Fruit fly (Drosophila melanogaster): ENCODE results near the gene CG15343.

The CG15343 gene

dm6 chrX:8273799-8274484 lies at the start of gene CG15343:
Gene CG15343 (minus strand): TSS chrX:8273806.
- no peak for TF ChIP-seq EcR (GFP tag; optimal IDR thresholded peaks at IDR 0.05)
- no peak for TF ChIP-seq pan (optimal IDR thresholded peaks at IDR 0.05)
- TF ChIP-seq psq (optimal IDR thresholded peaks at IDR 0.05), result no peak
- no peak for TF ChIP-seq usp (GFP tag; optimal IDR thresholded peaks at IDR 0.05)
- TF ChIP-seq CG8478 (optimal IDR thresholded peaks at IDR 0.05), result no peak
- no peak for TF ChIP-seq Dll (optimal IDR thresholded peaks at IDR 0.05)

- TF ChIP-seq EcR (GFP tag; optimal IDR thresholded peaks at IDR 0.05), result peak in 1 of 2 experiments; percentile 47
Observed at dm6 chrX:8295338-8296206, 22.0 kb upstream of the CG15343 start.

dm6 chrX:8294493-8295337 lies 21.1 kb upstream of the CG15343 start:
- TF ChIP-seq EcR (GFP tag; optimal IDR thresholded peaks at IDR 0.05) (peak; percentile 58 to 65), psq (optimal IDR thresholded peaks at IDR 0.05) (no peak)

DNA sequence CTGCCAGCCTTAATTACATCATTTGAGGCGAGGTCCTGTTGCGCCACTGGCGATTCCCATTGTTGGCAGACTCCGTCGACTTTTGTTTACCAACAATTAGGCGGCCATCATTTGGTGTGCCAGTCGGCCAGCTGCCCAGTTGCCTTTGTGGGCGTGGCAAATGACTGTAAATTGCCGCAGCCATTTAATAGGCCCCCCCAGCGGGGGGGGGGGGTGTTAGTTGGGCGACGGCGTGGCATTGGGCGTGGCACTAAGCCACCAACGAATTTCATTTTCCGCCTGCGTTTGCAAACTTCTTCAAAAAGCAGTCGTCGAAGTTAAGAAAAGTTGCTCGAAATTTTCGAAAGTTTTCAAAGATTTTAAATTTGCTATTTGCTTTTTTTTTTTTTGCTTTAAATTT lies 13.3 kb upstream of the CG15343 start:
- TF ChIP-seq Dll (optimal IDR thresholded peaks at IDR 0.05) (no peak), pan (optimal IDR thresholded peaks at IDR 0.05) (no peak), psq (optimal IDR thresholded peaks at IDR 0.05) (no peak)

DNA sequence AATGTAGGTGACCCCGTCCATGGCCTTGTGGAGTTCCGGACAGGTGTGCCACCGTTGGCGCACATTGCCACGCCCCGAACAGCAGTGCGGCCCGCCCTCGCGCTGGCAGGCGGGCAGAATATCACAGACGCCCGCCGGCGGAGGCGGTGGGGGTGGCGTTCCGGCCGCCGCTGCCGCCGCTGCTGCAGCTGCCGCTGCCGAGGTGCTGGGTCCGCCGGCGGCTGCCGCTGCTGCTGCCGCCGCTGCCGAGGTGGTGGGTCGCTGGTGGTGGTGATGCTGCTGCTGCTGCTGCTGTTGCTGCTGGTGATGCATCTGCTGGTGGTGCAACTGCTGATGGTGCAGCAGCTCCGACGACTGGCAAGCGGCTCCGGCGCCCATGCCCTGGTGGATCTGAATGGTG lies 11.4 kb upstream of the CG15343 start:
- TF ChIP-seq EcR (GFP tag; optimal IDR thresholded peaks at IDR 0.05) (no peak), CG8478 (optimal IDR thresholded peaks at IDR 0.05) (no peak), Dll (optimal IDR thresholded peaks at IDR 0.05) (no peak), psq (optimal IDR thresholded peaks at IDR 0.05) (no peak), pan (optimal IDR thresholded peaks at IDR 0.05) (no peak), usp (GFP tag; optimal IDR thresholded peaks at IDR 0.05) (no peak)

- TF ChIP-seq psq (optimal IDR thresholded peaks at IDR 0.05) (no peak), pan (optimal IDR thresholded peaks at IDR 0.05) (no peak), EcR (GFP tag; optimal IDR thresholded peaks at IDR 0.05) (no peak), usp (GFP tag; optimal IDR thresholded peaks at IDR 0.05) (no peak), Dll (optimal IDR thresholded peaks at IDR 0.05) (no peak), CG8478 (optimal IDR thresholded peaks at IDR 0.05) (no peak)
Observed at dm6 chrX:8273291-8273690, 315 bp downstream of the CG15343 start, which contains the start of gene CG1636. Gene CG1636 (plus strand): TSS chrX:8273412.

DNA sequence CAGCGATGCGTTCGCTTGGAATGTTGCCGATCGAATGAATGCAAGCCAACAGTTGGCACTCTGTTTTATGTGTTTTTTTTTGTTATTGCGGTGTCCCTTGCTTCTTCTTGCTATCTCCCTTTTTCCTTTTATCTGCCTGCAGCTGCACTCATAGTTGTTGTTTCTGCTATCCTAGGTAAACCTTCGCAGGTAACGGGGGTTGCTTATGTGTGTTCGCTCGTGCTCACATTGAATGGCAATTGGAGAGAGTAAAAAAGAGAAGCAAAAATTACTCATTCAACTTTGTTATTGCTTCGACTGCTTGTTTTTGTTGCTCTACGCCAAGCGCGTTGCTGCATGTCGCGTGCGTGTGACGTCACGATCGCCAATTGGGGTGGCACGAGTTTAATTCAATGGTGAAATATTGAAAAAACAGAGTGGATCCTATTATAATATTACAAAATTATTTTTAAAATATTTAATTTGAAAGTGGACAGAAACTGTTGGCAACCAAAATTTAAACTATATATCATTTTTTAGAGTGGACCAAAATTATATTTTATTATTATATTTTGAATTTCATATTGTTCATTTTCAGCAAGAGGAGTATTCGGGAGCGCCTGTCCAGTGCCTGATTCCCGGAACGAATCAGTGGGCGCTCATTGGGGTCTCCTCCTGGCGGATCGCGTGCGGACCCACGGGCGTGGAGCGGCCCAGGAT lies 2.1 kb downstream of the CG15343 start, which contains the start of gene Corp:
Corp (minus strand) TSS at position 47 of the 699 bp plus-strand sequence.
- no peak for TF ChIP-seq CG8478 (optimal IDR thresholded peaks at IDR 0.05)
- no peak for TF ChIP-seq usp (GFP tag; optimal IDR thresholded peaks at IDR 0.05)
- TF ChIP-seq pan (optimal IDR thresholded peaks at IDR 0.05), result no peak

dm6 chrX:8265261-8265660 lies 8.3 kb downstream of the CG15343 start:
- TF ChIP-seq psq (optimal IDR thresholded peaks at IDR 0.05) (no peak), usp (GFP tag; optimal IDR thresholded peaks at IDR 0.05) (no peak)

dm6 chrX:8263236-8263635 lies 10.4 kb downstream of the CG15343 start:
- TF ChIP-seq pan (optimal IDR thresholded peaks at IDR 0.05), result no peak
- TF ChIP-seq usp (GFP tag; optimal IDR thresholded peaks at IDR 0.05), result no peak
- no peak for TF ChIP-seq EcR (GFP tag; optimal IDR thresholded peaks at IDR 0.05)
- no peak for TF ChIP-seq psq (optimal IDR thresholded peaks at IDR 0.05)
- no peak for TF ChIP-seq Dll (optimal IDR thresholded peaks at IDR 0.05)
- TF ChIP-seq CG8478 (optimal IDR thresholded peaks at IDR 0.05), result no peak

DNA sequence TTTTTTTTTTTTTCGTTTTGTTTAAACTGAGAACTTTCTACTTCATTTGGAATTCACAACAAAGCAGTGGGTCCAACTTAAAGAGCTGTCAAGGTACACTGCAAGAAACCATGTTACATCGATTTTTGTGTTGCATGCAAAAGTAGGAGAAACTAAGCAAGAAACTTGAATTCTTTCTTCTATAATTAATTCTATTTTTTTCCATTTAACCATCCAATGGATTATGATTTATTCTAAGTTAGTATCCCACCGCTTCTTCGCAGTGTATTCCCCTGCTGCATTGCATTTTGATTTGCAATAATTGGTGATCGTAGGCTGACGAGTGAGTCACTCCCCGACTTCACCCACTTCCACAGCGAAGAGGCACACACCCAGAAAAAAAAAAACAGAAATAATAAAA lies 13.7 kb downstream of the CG15343 start:
- no peak for TF ChIP-seq EcR (GFP tag; optimal IDR thresholded peaks at IDR 0.05)
- no peak for TF ChIP-seq usp (GFP tag; optimal IDR thresholded peaks at IDR 0.05)
- TF ChIP-seq psq (optimal IDR thresholded peaks at IDR 0.05), result no peak
- TF ChIP-seq CG8478 (optimal IDR thresholded peaks at IDR 0.05), result no peak

- no peak for TF ChIP-seq pan (optimal IDR thresholded peaks at IDR 0.05)
- no peak for TF ChIP-seq EcR (GFP tag; optimal IDR thresholded peaks at IDR 0.05)
- no peak for TF ChIP-seq usp (GFP tag; optimal IDR thresholded peaks at IDR 0.05)
- TF ChIP-seq CG8478 (optimal IDR thresholded peaks at IDR 0.05), result no peak
- TF ChIP-seq psq (optimal IDR thresholded peaks at IDR 0.05), result no peak
- TF ChIP-seq Dll (optimal IDR thresholded peaks at IDR 0.05), result no peak
Observed at dm6 chrX:8258281-8258802, 15.3 kb downstream of the CG15343 start.
